Fruit fly (Drosophila melanogaster) whole organism, prepupa: Measurements from ENCODE around the gene Nthl1.

Source experiments
- Blimp-1 ChIP-seq: fragments of 200-800 bp; sonication (Bioruptor generic); optimal IDR thresholded peaks from 3 replicates; lab custom pipeline; 2017; ENCODE audit warnings: missing biosample characterization, missing genetic modification characterization, mild to moderate bottlenecking, moderate library complexity, missing genetic modification reagents
- CG10631 ChIP-seq: fragments of 200-800 bp; sonication (Bioruptor generic); optimal IDR thresholded peaks from 2 replicates; lab custom pipeline; 2016; ENCODE audit warnings: missing biosample characterization, missing genetic modification characterization
- CG11294 ChIP-seq: fragments of 200-800 bp; sonication (Bioruptor generic); IDR thresholded peaks from 2 replicates; pipeline ENCODE4 v1.3.6; 2022; ENCODE audit warnings: missing biosample characterization, missing genetic modification characterization
- CG15336 ChIP-seq: fragments of 200-800 bp; sonication (Bioruptor generic); IDR thresholded peaks from 2 replicates; pipeline ENCODE4 v1.3.6; 2022; ENCODE audit warnings: missing biosample characterization, missing genetic modification characterization
- CG16779 ChIP-seq: fragments of 200-800 bp; sonication (Bioruptor generic); optimal IDR thresholded peaks from 3 replicates; lab custom pipeline; 2017; ENCODE audit warnings: missing biosample characterization, mild to moderate bottlenecking, missing genetic modification characterization
- CG3032 ChIP-seq: fragments of 200-800 bp; optimal IDR thresholded peaks from 2 replicates; lab custom pipeline; 2019; ENCODE audit warnings: missing biosample characterization, mild to moderate bottlenecking, missing genetic modification characterization, moderate library complexity
- CG31627 ChIP-seq: fragments of 200-800 bp; sonication (Bioruptor generic); optimal IDR thresholded peaks from 3 replicates; lab custom pipeline; 2016; ENCODE audit warnings: missing biosample characterization, missing genetic modification characterization
- CG32006 ChIP-seq: fragments of 200-800 bp; sonication (Bioruptor generic); optimal IDR thresholded peaks from 3 replicates; lab custom pipeline; 2017; ENCODE audit warnings: missing biosample characterization, mild to moderate bottlenecking, missing genetic modification characterization
- CG34406 ChIP-seq: fragments of 200-800 bp; sonication (Bioruptor generic); optimal IDR thresholded peaks from 3 replicates; lab custom pipeline; 2016; ENCODE audit warnings: missing biosample characterization, missing genetic modification characterization
- CG6163 ChIP-seq: fragments of 200-800 bp; sonication (Bioruptor generic); IDR thresholded peaks from 3 replicates; pipeline ENCODE4 v1.3.6; 2022; ENCODE audit warnings: missing biosample characterization, missing genetic modification characterization
- CG6276 ChIP-seq: fragments of 200-800 bp; sonication (Bioruptor generic); optimal IDR thresholded peaks from 2 replicates; lab custom pipeline; 2017; ENCODE audit warnings: missing biosample characterization, mild to moderate bottlenecking, missing genetic modification characterization
- CG6808 ChIP-seq: fragments of 200-800 bp; sonication (Bioruptor generic); optimal IDR thresholded peaks from 3 replicates; lab custom pipeline; 2017; ENCODE audit warnings: missing biosample characterization, missing genetic modification characterization, mild to moderate bottlenecking, moderate library complexity, missing genetic modification reagents
- CG8319 ChIP-seq: fragments of 200-800 bp; sonication (Bioruptor generic); optimal IDR thresholded peaks from 3 replicates; lab custom pipeline; 2016; ENCODE audit warnings: missing biosample characterization, missing genetic modification characterization
- CG8632 ChIP-seq: fragments of 200-800 bp; sonication (Bioruptor generic); optimal IDR thresholded peaks from 3 replicates; lab custom pipeline; 2016; ENCODE audit warnings: missing biosample characterization, missing genetic modification characterization
- CG9139 ChIP-seq: fragments of 200-800 bp; sonication (Bioruptor generic); optimal IDR thresholded peaks from 3 replicates; lab custom pipeline; 2017; ENCODE audit warnings: missing biosample characterization, mild to moderate bottlenecking, missing genetic modification characterization
- Eip75B ChIP-seq: fragments of 200-800 bp; sonication (Bioruptor generic); optimal IDR thresholded peaks from 3 replicates; lab custom pipeline; 2016; ENCODE audit warnings: missing biosample characterization, missing genetic modification characterization
- Eip78C ChIP-seq: fragments of 200-800 bp; sonication (Bioruptor generic); peaks from one replicate; lab custom pipeline; 2016; ENCODE audit warnings: missing biosample characterization, missing genetic modification characterization
- Eip93F ChIP-seq: fragments of 200-800 bp; sonication (Bioruptor generic); optimal IDR thresholded peaks from 2 replicates; lab custom pipeline; 2016; ENCODE audit warnings: missing biosample characterization, mild to moderate bottlenecking, missing genetic modification characterization
- Gug ChIP-seq: fragments of 200-800 bp; sonication (Bioruptor generic); IDR thresholded peaks from 2 replicates; pipeline ENCODE4 v1.3.6; 2022; ENCODE audit warnings: missing biosample characterization, missing genetic modification characterization
- Hr4 ChIP-seq: fragments of 200-800 bp; sonication (Bioruptor generic); optimal IDR thresholded peaks from 3 replicates; lab custom pipeline; 2016; ENCODE audit warnings: missing biosample characterization, missing genetic modification characterization
- Lpt ChIP-seq: fragments of 200-800 bp; sonication (Bioruptor generic); optimal IDR thresholded peaks from 3 replicates; lab custom pipeline; 2016; ENCODE audit warnings: missing biosample characterization, missing genetic modification characterization
- OdsH ChIP-seq: fragments of 200-800 bp; sonication (Bioruptor generic); optimal IDR thresholded peaks from 3 replicates; lab custom pipeline; 2016; ENCODE audit warnings: missing biosample characterization, missing genetic modification characterization
- Smox ChIP-seq: fragments of 200-800 bp; sonication (Bioruptor generic); optimal IDR thresholded peaks from 3 replicates; lab custom pipeline; 2016; ENCODE audit warnings: missing biosample characterization, missing genetic modification characterization
- Sox102F ChIP-seq: fragments of 200-800 bp; sonication (Bioruptor generic); optimal IDR thresholded peaks from 2 replicates; lab custom pipeline; 2016; ENCODE audit warnings: missing biosample characterization, mild to moderate bottlenecking, missing genetic modification characterization
- Sox14 ChIP-seq: fragments of 200-800 bp; sonication (Bioruptor generic); optimal IDR thresholded peaks from 3 replicates; lab custom pipeline; 2016; ENCODE audit warnings: missing biosample characterization, missing genetic modification characterization
- Sox15 ChIP-seq: fragments of 200-800 bp; sonication (Bioruptor generic); optimal IDR thresholded peaks from 3 replicates; lab custom pipeline; 2016; ENCODE audit warnings: missing biosample characterization, missing genetic modification characterization
- acj6 ChIP-seq: fragments of 200-800 bp; sonication (Bioruptor generic); optimal IDR thresholded peaks from 3 replicates; lab custom pipeline; 2016; ENCODE audit warnings: missing biosample characterization, missing genetic modification characterization
- cyc ChIP-seq: fragments of 200-800 bp; sonication (Bioruptor generic); optimal IDR thresholded peaks from 3 replicates; lab custom pipeline; 2016; ENCODE audit warnings: missing biosample characterization, missing genetic modification characterization
- dac ChIP-seq: fragments of 200-800 bp; sonication (Bioruptor generic); optimal IDR thresholded peaks from 2 replicates; lab custom pipeline; 2017; ENCODE audit warnings: missing biosample characterization, mild to moderate bottlenecking, missing genetic modification characterization
- esn ChIP-seq: fragments of 200-800 bp; sonication (Bioruptor generic); optimal IDR thresholded peaks from 2 replicates; lab custom pipeline; 2016; ENCODE audit warnings: missing biosample characterization, mild to moderate bottlenecking, missing genetic modification characterization, moderate library complexity
- fd85E ChIP-seq: fragments of 200-800 bp; sonication (Bioruptor generic); optimal IDR thresholded peaks from 3 replicates; lab custom pipeline; 2016; ENCODE audit warnings: missing biosample characterization, missing genetic modification characterization
- fkh ChIP-seq: fragments of 200-800 bp; sonication (Bioruptor generic); optimal IDR thresholded peaks from 3 replicates; lab custom pipeline; 2017; ENCODE audit warnings: missing biosample characterization, mild to moderate bottlenecking, missing genetic modification characterization, moderate library complexity
- lz ChIP-seq: fragments of 200-800 bp; sonication (Bioruptor generic); optimal IDR thresholded peaks from 3 replicates; lab custom pipeline; 2016; ENCODE audit warnings: missing biosample characterization, missing genetic modification characterization
- net ChIP-seq: fragments of 200-800 bp; sonication (Bioruptor generic); optimal IDR thresholded peaks from 3 replicates; lab custom pipeline; 2016; ENCODE audit warnings: missing biosample characterization, missing genetic modification characterization
- salr ChIP-seq, 2 experiments: fragments of 200-800 bp; sonication (Bioruptor generic); optimal IDR thresholded peaks; 3 replicates each; lab custom pipeline; 2016 to 2018; ENCODE audit warnings: missing biosample characterization in 2 of 2, missing genetic modification characterization in 2 of 2, mild to moderate bottlenecking in 1 of 2
- spab ChIP-seq: fragments of 200-800 bp; sonication (Bioruptor generic); optimal IDR thresholded peaks from 2 replicates; lab custom pipeline; 2017; ENCODE audit warnings: missing biosample characterization, mild to moderate bottlenecking, missing genetic modification characterization, missing genetic modification reagents
- ss ChIP-seq, 2 experiments: fragments of 200-800 bp; sonication (Bioruptor generic); optimal IDR thresholded peaks; 2 replicates in 1 of 2; 3 replicates in 1 of 2; lab custom pipeline; 2017 to 2018; ENCODE audit warnings: mild to moderate bottlenecking in 2 of 2, missing biosample characterization in 2 of 2, missing genetic modification characterization in 2 of 2, moderate library complexity in 1 of 2
- svp ChIP-seq: fragments of 200-800 bp; sonication (Bioruptor generic); peaks from one replicate; lab custom pipeline; 2016; ENCODE audit warnings: missing biosample characterization, missing genetic modification characterization
- topi ChIP-seq: fragments of 200-800 bp; sonication (Bioruptor generic); optimal IDR thresholded peaks from 3 replicates; lab custom pipeline; 2016; ENCODE audit warnings: missing biosample characterization, missing genetic modification characterization
- vri ChIP-seq: fragments of 200-800 bp; sonication (Bioruptor generic); optimal IDR thresholded peaks from 3 replicates; lab custom pipeline; 2016; ENCODE audit warnings: missing biosample characterization, mild to moderate bottlenecking, missing genetic modification characterization

Gene Nthl1

dm6 chr2L:20934678-20935077 is 7.0 kb upstream of the Nthl1 start:
- TF ChIP-seq Sox14: no peak
- peak; percentile 2 for TF ChIP-seq fkh
- no peak for TF ChIP-seq CG10631 (GFP tag; lab: Kevin White, UChicago)
- TF ChIP-seq CG32006 (GFP tag; lab: Kevin White, UChicago): no peak
- TF ChIP-seq vri (GFP tag; lab: Kevin White, UChicago): no peak

dm6 chr2L:20934013-20934412 is 6.4 kb upstream of the Nthl1 start, which contains the start of gene CG9270:
CG9270 (minus strand) TSS chr2L:20934113.
- TF ChIP-seq spab (GFP tag; lab: Kevin White, UChicago) (no peak), Gug (GFP tag; lab: Robert Waterston, UW) (no peak), fd85E (GFP tag; lab: Kevin White, UChicago) (no peak), topi (GFP tag; lab: Kevin White, UChicago) (no peak)
- TF ChIP-seq, all 60 proteins: peak for 0

- TF ChIP-seq fkh (peak; percentile 48), vri (GFP tag; lab: Kevin White, UChicago) (no peak), Eip93F (GFP tag; lab: Kevin White, UChicago) (no peak), Smox (no peak)
Measured at dm6 chr2L:20925975-20926374, 1.7 kb downstream of the Nthl1 start, which contains the start of gene RPA2. RPA2 (minus strand) TSS chr2L:20926147.

dm6 chr2L:20923088-20923571 is 4.5 kb downstream of the Nthl1 start:
- TF ChIP-seq Eip78C (GFP tag; lab: Kevin White, UChicago) (peak; percentile 29), CG8319 (no peak), topi (GFP tag; lab: Kevin White, UChicago) (no peak)

dm6 chr2L:20922196-20923087 is 5.2 kb downstream of the Nthl1 start, which contains the start of gene Mtp:
Mtp (minus strand) TSS chr2L:20922876.
- TF ChIP-seq fd85E (GFP tag; lab: Kevin White, UChicago) (peak; percentile 61), CG8319 (peak; percentile 84), Gug (GFP tag; lab: Robert Waterston, UW) (peak; percentile 59; the same call in 1 of the 2 replicates), OdsH (peak; percentile 84), cyc (GFP tag; lab: Kevin White, UChicago) (peak; percentile 81), topi (GFP tag; lab: Kevin White, UChicago) (peak; percentile 85), Smox (peak; percentile 81), CG8632 (peak; percentile 63), CG15336 (GFP tag; lab: Robert Waterston, UW) (peak; percentile 87), net (peak; percentile 77), esn (peak; percentile 89), salr (GFP tag; optimal IDR thresholded peaks at IDR 0.05; lab: Kevin White, UChicago) (peak; percentile 10 to 70), ss (GFP tag; optimal IDR thresholded peaks at IDR 0.05; lab: Kevin White, UChicago) (peak in 1 of 2 experiments; percentile 70), svp (GFP tag; lab: Kevin White, UChicago) (peak; percentile 100), CG31627 (GFP tag; lab: Kevin White, UChicago) (peak; percentile 88), CG9139 (GFP tag; lab: Kevin White, UChicago) (peak; percentile 41), CG32006 (GFP tag; lab: Kevin White, UChicago) (peak; percentile 90), Eip75B (peak; percentile 90), CG3032 (peak; percentile 70), dac (peak; percentile 75), Eip93F (GFP tag; lab: Kevin White, UChicago) (no peak), lz (GFP tag; lab: Kevin White, UChicago) (peak; percentile 87), CG6808 (GFP tag; lab: Kevin White, UChicago) (no peak), Blimp-1 (GFP tag; lab: Kevin White, UChicago) (peak; percentile 66), CG34406 (GFP tag; lab: Kevin White, UChicago) (peak; percentile 73), CG16779 (tag; lab: Kevin White, UChicago) (no peak), CG11294 (peak; percentile 48; the same call in 1 of the 2 replicates), Lpt (peak; percentile 50), CG6163 (GFP tag; lab: Robert Waterston, UW) (peak; percentile 74; the same call in 2 of the 3 replicates), acj6 (GFP tag; lab: Kevin White, UChicago) (peak; percentile 80), CG6276 (no peak), Hr4 (peak; percentile 83), Sox102F (peak; percentile 87), Sox15 (GFP tag; lab: Kevin White, UChicago) (peak; percentile 74)
